Worm (Caenorhabditis elegans) whole organism, young adult: Measurements from ENCODE around the gene F39F10.2.

Experiments
- B0019.2 ChIP-seq: fragments of 200-800 bp; sonication (Bioruptor generic); conservative IDR thresholded peaks from 2 replicates; pipeline ENCODE4 v1.3.6; 2022; ENCODE audit warnings: missing genetic modification reagents, missing genetic modification characterization, missing compliant biosample characterization
- B0035.1 ChIP-seq: sonication (generic microtip); optimal IDR thresholded peaks from 2 replicates; lab custom pipeline; 2016; ENCODE audit warnings: missing genetic modification characterization, mild to moderate bottlenecking, missing compliant biosample characterization, missing genotype, missing genetic modification reagents
- B0336.3 ChIP-seq: fragments of 200-800 bp; sonication (Bioruptor generic); IDR thresholded peaks from 2 replicates; pipeline ENCODE4 v1.3.6; 2022; ENCODE audit warnings: missing genetic modification characterization, missing compliant biosample characterization
- F23B12.7 ChIP-seq: sonication (generic microtip); optimal IDR thresholded peaks from 2 replicates; lab custom pipeline; 2017; ENCODE audit warnings: missing genetic modification characterization, mild to moderate bottlenecking, missing compliant biosample characterization, antibody characterized with exemption, moderate library complexity; ENCODE audit not compliant: insufficient read depth
- K11D2.4 ChIP-seq: fragments of 200-800 bp; sonication (Bioruptor generic); IDR thresholded peaks from 2 replicates; pipeline ENCODE4 v1.3.6; 2022; ENCODE audit warnings: missing genetic modification reagents, missing genetic modification characterization, missing compliant biosample characterization
- T26A5.8 ChIP-seq: sonication (generic microtip); optimal IDR thresholded peaks from 2 replicates; lab custom pipeline; 2016; ENCODE audit warnings: missing genetic modification characterization, missing compliant biosample characterization
- Y53G8AR.9 ChIP-seq: fragments of 200-800 bp; sonication (Bioruptor generic); conservative IDR thresholded peaks from 2 replicates; pipeline ENCODE4 v1.3.6; 2022; ENCODE audit warnings: missing genetic modification reagents, missing genetic modification characterization, missing compliant biosample characterization
- Y67H2A.10 ChIP-seq: fragments of 200-800 bp; sonication (Bioruptor generic); conservative IDR thresholded peaks from 2 replicates; pipeline ENCODE4 v1.3.6; 2022; ENCODE audit warnings: missing genetic modification reagents, missing genetic modification characterization, missing compliant biosample characterization
- ama-1 ChIP-seq, 3 experiments: fragments of 150-350 bp in 1 of 3; sonication (generic microtip) in 2 of 3; optimal IDR thresholded peaks; 2 replicates each; lab custom pipeline; 2014 to 2018; ENCODE audit warnings: missing biosample characterization in 2 of 3, missing genetic modification characterization in 2 of 3, missing genetic modification reagents in 2 of 3
- aptf-2 ChIP-seq: fragments of 200-800 bp; sonication (Bioruptor generic); conservative IDR thresholded peaks from 2 replicates; pipeline ENCODE4 v1.3.6; 2022; ENCODE audit warnings: missing genetic modification reagents, missing genetic modification characterization, missing compliant biosample characterization
- athp-1 ChIP-seq: sonication (generic microtip); optimal IDR thresholded peaks from 2 replicates; lab custom pipeline; 2017; ENCODE audit warnings: mild to moderate bottlenecking, missing genetic modification characterization, missing compliant biosample characterization
- attf-6 ChIP-seq: fragments of 200-800 bp; sonication (Bioruptor generic); IDR thresholded peaks from 2 replicates; pipeline ENCODE4 v1.3.6; 2022; ENCODE audit warnings: missing genetic modification reagents, missing genetic modification characterization, missing compliant biosample characterization
- cebp-2 ChIP-seq: fragments of 200-800 bp; sonication (Bioruptor generic); IDR thresholded peaks from 2 replicates; pipeline ENCODE4 v1.3.6; 2022; ENCODE audit warnings: missing genetic modification characterization, missing compliant biosample characterization
- ceh-100 ChIP-seq: fragments of 200-800 bp; sonication (Bioruptor generic); IDR thresholded peaks from 2 replicates; pipeline ENCODE4 v1.3.6; 2022; ENCODE audit warnings: missing genetic modification reagents, missing genetic modification characterization, missing compliant biosample characterization
- ceh-27 ChIP-seq: fragments of 200-800 bp; sonication (Bioruptor generic); optimal IDR thresholded peaks from 2 replicates; lab custom pipeline; 2018; ENCODE audit warnings: mild to moderate bottlenecking, missing genetic modification characterization, moderate library complexity, missing compliant biosample characterization
- ceh-91 ChIP-seq: fragments of 200-800 bp; sonication (Bioruptor generic); IDR thresholded peaks from 2 replicates; pipeline ENCODE4 v1.3.6; 2022; ENCODE audit warnings: missing genetic modification reagents, missing genetic modification characterization, missing compliant biosample characterization
- chd-7 ChIP-seq: sonication (generic microtip); optimal IDR thresholded peaks from 2 replicates; lab custom pipeline; 2016; ENCODE audit warnings: mild to moderate bottlenecking, missing genetic modification characterization, moderate library complexity, missing compliant biosample characterization
- egrh-3 ChIP-seq: fragments of 200-800 bp; sonication (Bioruptor generic); IDR thresholded peaks from 2 replicates; pipeline ENCODE4 v1.3.6; 2022; ENCODE audit warnings: missing genetic modification reagents, missing genetic modification characterization, missing compliant biosample characterization
- ekl-4 ChIP-seq: fragments of 200-800 bp; sonication (Bioruptor generic); IDR thresholded peaks from 2 replicates; pipeline ENCODE4 v1.3.6; 2022; ENCODE audit warnings: missing genetic modification reagents, missing genetic modification characterization, missing compliant biosample characterization
- ets-4 ChIP-seq: fragments of 200-800 bp; sonication (Bioruptor generic); optimal IDR thresholded peaks from 2 replicates; lab custom pipeline; 2018; ENCODE audit warnings: mild to moderate bottlenecking, missing genetic modification characterization, missing compliant biosample characterization
- him-1 ChIP-seq: sonication (generic microtip); optimal IDR thresholded peaks from 2 replicates; lab custom pipeline; 2016; ENCODE audit warnings: missing genotype, missing genetic modification reagents, missing genetic modification characterization, missing compliant biosample characterization
- hmg-1.2 ChIP-seq: fragments of 200-800 bp; sonication (Bioruptor generic); IDR thresholded peaks from 2 replicates; pipeline ENCODE4 v1.3.6; 2022; ENCODE audit warnings: missing genetic modification reagents, missing genetic modification characterization, missing compliant biosample characterization
- lin-35 ChIP-seq, 3 experiments: fragments of 150-350 bp in 2 of 3; sonication (generic microtip) in 1 of 3; optimal IDR thresholded peaks; 2 replicates each; lab custom pipeline; 2014 to 2018; ENCODE audit warnings: missing biosample characterization in 3 of 3, missing genetic modification characterization in 3 of 3, missing genetic modification reagents in 3 of 3
- lir-1 ChIP-seq: fragments of 200-800 bp; sonication (Bioruptor generic); conservative IDR thresholded peaks from 2 replicates; pipeline ENCODE4 v1.3.6; 2022; ENCODE audit warnings: missing genetic modification reagents, missing genetic modification characterization, missing compliant biosample characterization
- madf-8 ChIP-seq: fragments of 200-800 bp; sonication (Bioruptor generic); conservative IDR thresholded peaks from 2 replicates; pipeline ENCODE4 v1.3.6; 2022; ENCODE audit warnings: missing genetic modification reagents, missing genetic modification characterization, missing compliant biosample characterization
- mcd-1 ChIP-seq: fragments of 200-800 bp; sonication (Bioruptor generic); IDR thresholded peaks from 2 replicates; pipeline ENCODE4 v1.3.6; 2022; ENCODE audit warnings: missing genetic modification reagents, missing genetic modification characterization, missing compliant biosample characterization
- mel-28 ChIP-seq: sonication (generic microtip); optimal IDR thresholded peaks from 2 replicates; lab custom pipeline; 2016; ENCODE audit warnings: borderline replicate concordance, mild to moderate bottlenecking, missing genetic modification characterization, missing compliant biosample characterization
- nfya-2 ChIP-seq: fragments of 200-800 bp; sonication (Bioruptor generic); IDR thresholded peaks from 2 replicates; pipeline ENCODE4 v1.3.6; 2022; ENCODE audit warnings: missing genetic modification reagents, missing genetic modification characterization, missing compliant biosample characterization
- nfyb-1 ChIP-seq: fragments of 200-800 bp; sonication (Bioruptor generic); IDR thresholded peaks from 2 replicates; pipeline ENCODE4 v1.3.6; 2022; ENCODE audit warnings: missing genetic modification reagents, missing genetic modification characterization, missing compliant biosample characterization
- pha-4 ChIP-seq: fragments of 150-350 bp; sonication (generic microtip); optimal IDR thresholded peaks from 2 replicates; lab custom pipeline; 2014; ENCODE audit warnings: missing biosample characterization, missing genetic modification reagents, missing genetic modification characterization
- rcor-1 ChIP-seq: fragments of 200-800 bp; sonication (Bioruptor generic); IDR thresholded peaks from 2 replicates; pipeline ENCODE4 v1.3.6; 2022; ENCODE audit warnings: missing genetic modification reagents, missing genetic modification characterization, missing compliant biosample characterization
- rec-8 ChIP-seq, 2 experiments: sonication (generic microtip); optimal IDR thresholded peaks; 2 replicates each; lab custom pipeline; 2016; ENCODE audit warnings: mild to moderate bottlenecking in 2 of 2, missing genetic modification characterization in 2 of 2, missing genetic modification reagents in 2 of 2, missing genotype in 2 of 2, missing biosample characterization in 1 of 2, missing compliant biosample characterization in 1 of 2, moderate library complexity in 1 of 2
- sdz-38 ChIP-seq: sonication (generic microtip); optimal IDR thresholded peaks from 2 replicates; lab custom pipeline; 2016; ENCODE audit warnings: missing genotype, missing genetic modification characterization, missing compliant biosample characterization
- snpc-4 ChIP-seq, 5 experiments: fragments of 150-350 bp in 1 of 5; sonication (generic microtip) in 4 of 5; optimal IDR thresholded peaks; 2 replicates each; lab custom pipeline; 2014 to 2018; ENCODE audit warnings: missing genetic modification characterization in 5 of 5, missing biosample characterization in 3 of 5, antibody characterized with exemption in 2 of 5, mild to moderate bottlenecking in 2 of 5, missing compliant biosample characterization in 2 of 5, missing genotype in 2 of 5, moderate library complexity in 2 of 5, missing genetic modification reagents in 1 of 5
- somi-1 ChIP-seq: fragments of 200-800 bp; sonication (Bioruptor generic); optimal IDR thresholded peaks from 2 replicates; lab custom pipeline; 2018; ENCODE audit warnings: mild to moderate bottlenecking, missing genetic modification characterization, missing compliant biosample characterization
- tbp1 ChIP-seq: fragments of 200-800 bp; sonication (Bioruptor generic); optimal IDR thresholded peaks from 2 replicates; lab custom pipeline; 2018; ENCODE audit warnings: mild to moderate bottlenecking, missing genetic modification characterization, missing compliant biosample characterization
- unc-62 ChIP-seq: fragments of 150-350 bp; optimal IDR thresholded peaks from 2 replicates; lab custom pipeline; 2014; ENCODE audit warnings: missing biosample characterization, missing genetic modification reagents, missing genetic modification characterization
- zfh-2 ChIP-seq: fragments of 200-800 bp; sonication (Bioruptor generic); conservative IDR thresholded peaks from 2 replicates; pipeline ENCODE4 v1.3.6; 2022; ENCODE audit warnings: missing genetic modification reagents, missing genetic modification characterization, missing compliant biosample characterization
- zim-3 ChIP-seq: sonication (generic microtip); optimal IDR thresholded peaks from 2 replicates; lab custom pipeline; 2017; ENCODE audit warnings: mild to moderate bottlenecking, missing genetic modification characterization, moderate library complexity, missing compliant biosample characterization
- ztf-18 ChIP-seq: sonication (generic microtip); optimal IDR thresholded peaks from 2 replicates; lab custom pipeline; 2016; ENCODE audit warnings: missing genotype, mild to moderate bottlenecking, missing genetic modification characterization, missing compliant biosample characterization
- ztf-22 ChIP-seq: fragments of 200-800 bp; sonication (Bioruptor generic); optimal IDR thresholded peaks from 2 replicates; lab custom pipeline; 2018; ENCODE audit warnings: mild to moderate bottlenecking, missing genetic modification characterization, moderate library complexity, missing compliant biosample characterization
- ztf-25 ChIP-seq: fragments of 200-800 bp; sonication (Bioruptor generic); IDR thresholded peaks from 2 replicates; pipeline ENCODE4 v1.3.6; 2022; ENCODE audit warnings: missing genetic modification reagents, missing genetic modification characterization, missing compliant biosample characterization
- ztf-26 ChIP-seq: sonication (generic microtip); optimal IDR thresholded peaks from 2 replicates; lab custom pipeline; 2017; ENCODE audit warnings: missing genetic modification characterization, missing compliant biosample characterization

The F39F10.2 gene

ce11 chrX:16884075-16884474, 10.6 kb upstream of the F39F10.2 start:
- TF ChIP-seq somi-1 (GFP tag; lab: Kevin White, UChicago) (no peak), zfh-2 (GFP tag; lab: Robert Waterston, UW) (0 out of 2 replicates have a peak, but pooled peaks have one; percentile 11), ztf-26 (tag; lab: Kevin White, UChicago) (no peak), athp-1 (tag; lab: Kevin White, UChicago) (no peak), aptf-2 (GFP tag; lab: Robert Waterston, UW) (0 out of 2 replicates have a peak, but pooled peaks have one; percentile 70), zim-3 (tag; lab: Kevin White, UChicago) (no peak), ceh-100 (GFP tag; lab: Robert Waterston, UW) (no peak), F23B12.7 (tag; lab: Kevin White, UChicago) (no peak), madf-8 (GFP tag; lab: Robert Waterston, UW) (no peak), mcd-1 (GFP tag; lab: Robert Waterston, UW) (no peak), Y53G8AR.9 (GFP tag; lab: Robert Waterston, UW) (no peak), egrh-3 (GFP tag; lab: Robert Waterston, UW) (peak; percentile 64; the same call in 1 of the 2 replicates), attf-6 (GFP tag; lab: Robert Waterston, UW) (no peak)

- TF ChIP-seq ekl-4 (no peak), ceh-100 (GFP tag; lab: Robert Waterston, UW) (no peak), chd-7 (tag; lab: Kevin White, UChicago) (no peak), B0019.2 (no peak), ztf-25 (GFP tag; lab: Robert Waterston, UW) (no peak), ztf-22 (GFP tag; lab: Kevin White, UChicago) (no peak), ceh-91 (no peak), ceh-27 (GFP tag; lab: Kevin White, UChicago) (no peak), lin-35 (GFP tag; optimal IDR thresholded peaks at IDR 0.05; lab: Kevin White, UChicago) (no peak), rcor-1 (GFP tag; lab: Robert Waterston, UW) (no peak), nfyb-1 (GFP tag; lab: Robert Waterston, UW) (no peak), cebp-2 (GFP tag; lab: Robert Waterston, UW) (no peak), zfh-2 (GFP tag; lab: Robert Waterston, UW) (no peak), nfya-2 (no peak), hmg-1.2 (GFP tag; lab: Robert Waterston, UW) (no peak), unc-62 (no peak)
- TF ChIP-seq, all 124 proteins: peak for 0
Measured at ce11 chrX:16891683-16892082, 3.0 kb upstream of the F39F10.2 start, which contains the start of gene F39F10.3. Gene F39F10.3 (plus strand): TSS chrX:16891983.

ce11 chrX:16893767-16894166, 910 bp upstream of the F39F10.2 start:
- TF ChIP-seq lir-1, result no peak
- TF ChIP-seq rec-8 (tag; optimal IDR thresholded peaks at IDR 0.05; lab: Kevin White, UChicago), result peak in 1 of 2 experiments; percentile 42
- no peak for TF ChIP-seq Y67H2A.10 (GFP tag; lab: Robert Waterston, UW)
- peak; percentile 46; the same call in 1 of the 2 replicates for TF ChIP-seq egrh-3 (GFP tag; lab: Robert Waterston, UW)
- peak; percentile 51 for TF ChIP-seq hmg-1.2 (GFP tag; lab: Robert Waterston, UW)
- no peak for TF ChIP-seq attf-6 (GFP tag; lab: Robert Waterston, UW)
- TF ChIP-seq B0035.1, result no peak
- 0 out of 2 replicates have a peak, but pooled peaks have one; percentile 34 for TF ChIP-seq mcd-1 (GFP tag; lab: Robert Waterston, UW)
- TF ChIP-seq pha-4 (tag; lab: Kevin White, UChicago), result no peak
- TF ChIP-seq sdz-38 (tag; lab: Kevin White, UChicago), result no peak
- TF ChIP-seq ztf-18 (tag; lab: Kevin White, UChicago), result peak; percentile 30
- TF ChIP-seq K11D2.4 (GFP tag; lab: Robert Waterston, UW), result no peak
- TF ChIP-seq ama-1 (optimal IDR thresholded peaks at IDR 0.05; lab: Kevin White, UChicago), result no peak
- TF ChIP-seq ama-1 (GFP tag; optimal IDR thresholded peaks at IDR 0.05; lab: Kevin White, UChicago), result no peak
- no peak for TF ChIP-seq ets-4 (GFP tag; lab: Kevin White, UChicago)
- 0 out of 2 replicates have a peak, but pooled peaks have one; percentile 30 for TF ChIP-seq nfyb-1 (GFP tag; lab: Robert Waterston, UW)
- no peak for TF ChIP-seq snpc-4 (GFP tag; optimal IDR thresholded peaks at IDR 0.05; lab: Kevin White, UChicago)
- TF ChIP-seq snpc-4 (tag; optimal IDR thresholded peaks at IDR 0.05; lab: Kevin White, UChicago), result peak in 1 of 4 experiments; percentile 69
- 0 out of 2 replicates have a peak, but pooled peaks have one; percentile 34 for TF ChIP-seq ztf-25 (GFP tag; lab: Robert Waterston, UW)
- no peak for TF ChIP-seq mel-28 (tag; lab: Kevin White, UChicago)
- no peak for TF ChIP-seq T26A5.8 (tag; lab: Kevin White, UChicago)
- peak; percentile 88 for TF ChIP-seq tbp1 (GFP tag; lab: Kevin White, UChicago)
- TF ChIP-seq B0336.3, result 0 out of 2 replicates have a peak, but pooled peaks have one; percentile 31
- peak; percentile 65 for TF ChIP-seq him-1 (tag; lab: Kevin White, UChicago)
